Fruit fly (Drosophila melanogaster): Measurements from ENCODE around the gene CG32260.

DNA sequence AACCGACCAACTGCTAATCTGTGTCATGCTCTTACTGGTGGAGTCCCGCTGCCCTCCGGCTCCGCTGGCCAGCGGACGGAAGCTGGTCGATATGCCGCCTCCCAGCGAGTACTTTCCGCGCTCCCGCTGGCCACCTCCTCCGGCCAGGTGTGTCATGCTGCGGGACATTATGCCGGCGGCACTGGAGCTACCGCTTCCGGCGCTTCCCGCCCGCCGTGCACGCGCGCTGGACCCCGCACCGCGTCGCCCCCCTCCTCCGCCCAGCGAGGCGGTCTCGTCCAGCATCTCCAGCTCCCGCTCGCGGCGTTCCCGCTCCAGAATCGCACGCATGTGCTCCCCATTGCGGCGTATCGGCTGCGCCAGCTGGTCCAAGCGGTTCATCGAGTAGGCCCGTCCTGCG, 13.6 kb upstream of the CG32260 start:
- TF ChIP-seq CG33017 (tag; optimal IDR thresholded peaks at IDR 0.05) (no peak), bab1 (GFP tag; optimal IDR thresholded peaks at IDR 0.05) (no peak), CG7101 (tag; optimal IDR thresholded peaks at IDR 0.05) (no peak), cnc (optimal IDR thresholded peaks at IDR 0.05) (no peak), pad (GFP tag; optimal IDR thresholded peaks at IDR 0.05) (no peak), CG7045 (GFP tag; optimal IDR thresholded peaks at IDR 0.05) (no peak), toe (GFP tag; optimal IDR thresholded peaks at IDR 0.05) (no peak), CG11617 (GFP tag; optimal IDR thresholded peaks at IDR 0.05) (no peak), cic (GFP tag; optimal IDR thresholded peaks at IDR 0.05) (no peak), ovo (GFP tag; optimal IDR thresholded peaks at IDR 0.05) (no peak), Hr96 (GFP tag; optimal IDR thresholded peaks at IDR 0.05) (no peak), CG14711 (tag; optimal IDR thresholded peaks at IDR 0.05) (no peak)
